Fruit fly (Drosophila melanogaster): ENCODE data around the gene Acph-1.

DNA sequence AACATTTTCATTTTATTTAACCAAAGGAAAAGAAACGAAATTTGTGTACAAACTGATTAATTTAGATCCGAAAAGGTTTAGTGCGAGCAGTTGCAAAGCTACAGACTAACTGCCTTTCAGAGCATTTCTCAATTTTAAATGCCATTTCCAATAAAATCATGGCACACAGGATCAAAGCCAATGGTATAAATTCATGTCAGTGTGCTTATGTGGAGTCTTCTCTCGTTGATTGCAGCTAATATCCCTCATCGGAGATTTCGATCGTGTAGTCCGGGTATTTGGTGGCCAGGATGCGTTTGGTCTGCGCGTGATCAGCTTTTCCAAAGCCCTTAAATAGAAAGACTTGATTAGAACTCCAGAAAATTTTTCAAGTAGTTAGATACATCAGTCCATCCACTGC lies 45.4 kb upstream of the Acph-1 start, which contains the start of gene janB:
- TF ChIP-seq CG8478 (optimal IDR thresholded peaks at IDR 0.05) (no peak), pan (optimal IDR thresholded peaks at IDR 0.05) (no peak), psq (optimal IDR thresholded peaks at IDR 0.05) (no peak), EcR (GFP tag; optimal IDR thresholded peaks at IDR 0.05) (no peak)
